Fruit fly (Drosophila melanogaster): ENCODE data around the gene Nlg3.

The Nlg3 gene

dm6 chr3R:7548808-7549744 lies 90.2 kb downstream of the Nlg3 start, which contains the start of gene alpha-Est1:
Gene alpha-Est1 (minus strand): TSS chr3R:7549124.
- TF ChIP-seq fd102C (GFP tag; optimal IDR thresholded peaks at IDR 0.05) (no peak), ci (GFP tag; IDR thresholded peaks at IDR 0.05) (no peak), tll (GFP tag; optimal IDR thresholded peaks at IDR 0.05) (peak in 1 of 2 experiments; percentile 3), CG2199 (GFP tag; IDR thresholded peaks at IDR 0.05) (0 out of 3 replicates have a peak, but pooled peaks have one; percentile 16), Awh (GFP tag; IDR thresholded peaks at IDR 0.05) (no peak), CG12155 (GFP tag; optimal IDR thresholded peaks at IDR 0.05) (no peak), CG3163 (GFP tag; optimal IDR thresholded peaks at IDR 0.05) (no peak), eve (GFP tag; optimal IDR thresholded peaks at IDR 0.05) (no peak), CG3995 (GFP tag; optimal IDR thresholded peaks at IDR 0.05) (peak; percentile 32), Atf6 (GFP tag; IDR thresholded peaks at IDR 0.05) (0 out of 2 replicates have a peak, but pooled peaks have one; percentile 25), Hr78 (GFP tag; optimal IDR thresholded peaks at IDR 0.05) (peak in 1 of 2 experiments; percentile 15), Vsx1 (GFP tag; optimal IDR thresholded peaks at IDR 0.05) (no peak), CG14965 (GFP tag; optimal IDR thresholded peaks at IDR 0.05; ENCODE audit: borderline replicate concordance) (no peak), CG15479 (GFP tag; optimal IDR thresholded peaks at IDR 0.05) (peak; percentile 39), CG4328 (GFP tag; optimal IDR thresholded peaks at IDR 0.05) (no peak), CTCF (GFP tag; optimal IDR thresholded peaks at IDR 0.05) (no peak), CG6175 (GFP tag; IDR thresholded peaks at IDR 0.05) (0 out of 3 replicates have a peak, but pooled peaks have one; percentile 33), Usf (GFP tag; optimal IDR thresholded peaks at IDR 0.05) (no peak), NfI (GFP tag; optimal IDR thresholded peaks at IDR 0.05) (no peak), vfl (GFP tag; optimal IDR thresholded peaks at IDR 0.05) (no peak), exex (tag; optimal IDR thresholded peaks at IDR 0.05) (peak; percentile 51), row (GFP tag; IDR thresholded peaks at IDR 0.05) (no peak), chinmo (GFP tag; IDR thresholded peaks at IDR 0.05; ENCODE audit: partially characterized antibody) (peak; percentile 75; the same call in 2 of the 4 replicates), dimm (GFP tag; IDR thresholded peaks at IDR 0.05) (no peak), az2 (GFP tag; optimal IDR thresholded peaks at IDR 0.05) (no peak), lov (optimal IDR thresholded peaks at IDR 0.05) (no peak), lov (GFP tag; IDR thresholded peaks at IDR 0.05) (no peak), CG34376 (GFP tag; optimal IDR thresholded peaks at IDR 0.05) (peak; percentile 29), ken (GFP tag; IDR thresholded peaks at IDR 0.05) (0 out of 3 replicates have a peak, but pooled peaks have one; percentile 22), CG31365 (tag; optimal IDR thresholded peaks at IDR 0.05) (peak; percentile 89), crp (GFP tag; optimal IDR thresholded peaks at IDR 0.05) (peak in 1 of 2 experiments; percentile 24), CrebB (tag; optimal IDR thresholded peaks at IDR 0.05) (no peak), CG42726 (GFP tag; IDR thresholded peaks at IDR 0.05; ENCODE audit: partially characterized antibody) (no peak), Poxn (GFP tag; IDR thresholded peaks at IDR 0.05) (no peak), CG34422 (GFP tag; IDR thresholded peaks at IDR 0.05) (no peak), Fer3 (tag; optimal IDR thresholded peaks at IDR 0.05) (no peak), Drgx (GFP tag; IDR thresholded peaks at IDR 0.05) (no peak), Deaf1 (tag; optimal IDR thresholded peaks at IDR 0.05) (peak; percentile 72), Jarid2 (GFP tag; optimal IDR thresholded peaks at IDR 0.05) (peak; percentile 50), abd-A (tag; optimal IDR thresholded peaks at IDR 0.05) (no peak), sim (GFP tag; IDR thresholded peaks at IDR 0.05) (no peak), mirr (GFP tag; optimal IDR thresholded peaks at IDR 0.05) (peak; percentile 70), CG31224 (GFP tag; IDR thresholded peaks at IDR 0.05) (0 out of 2 replicates have a peak, but pooled peaks have one; percentile 6), sob (GFP tag; IDR thresholded peaks at IDR 0.05) (no peak), sug (tag; optimal IDR thresholded peaks at IDR 0.05) (peak; percentile 94), CG15073 (GFP tag; optimal IDR thresholded peaks at IDR 0.05) (no peak), E2f2 (GFP tag; IDR thresholded peaks at IDR 0.05) (peak; percentile 63), maf-S (GFP tag; optimal IDR thresholded peaks at IDR 0.05) (no peak), NK7.1 (GFP tag; optimal IDR thresholded peaks at IDR 0.05) (no peak)

Measured in whole organism, embryonic.